Worm (Caenorhabditis elegans) whole organism, early embryonic: ENCODE data around the gene T03F6.6.

Source experiments
- B0310.2 ChIP-seq: sonication (generic microtip); optimal IDR thresholded peaks from 2 replicates; lab custom pipeline; 2016; ENCODE audit warnings: mild to moderate bottlenecking, missing genetic modification characterization, missing compliant biosample characterization
- F13C5.2 ChIP-seq: sonication (generic microtip); optimal IDR thresholded peaks from 2 replicates; lab custom pipeline; 2017; ENCODE audit warnings: mild to moderate bottlenecking, missing genetic modification characterization, inconsistent platforms, missing compliant biosample characterization
- aly-1 ChIP-seq: sonication (generic microtip); optimal IDR thresholded peaks from 2 replicates; lab custom pipeline; 2016; ENCODE audit warnings: missing genetic modification characterization, missing compliant biosample characterization
- ama-1 ChIP-seq: fragments of 150-350 bp; optimal IDR thresholded peaks from 2 replicates; lab custom pipeline; 2014
- ceh-13 ChIP-seq: fragments of 200-800 bp; sonication (Bioruptor generic); optimal IDR thresholded peaks from 2 replicates; lab custom pipeline; 2018; ENCODE audit warnings: mild to moderate bottlenecking, missing genetic modification characterization, missing compliant biosample characterization
- ceh-36 ChIP-seq: sonication (generic microtip); optimal IDR thresholded peaks from 2 replicates; lab custom pipeline; 2016; ENCODE audit warnings: missing genetic modification characterization, inconsistent platforms, missing compliant biosample characterization
- ets-7 ChIP-seq: sonication (generic microtip); optimal IDR thresholded peaks from 2 replicates; lab custom pipeline; 2016; ENCODE audit warnings: missing genotype, missing genetic modification characterization, missing compliant biosample characterization
- flt-1 ChIP-seq: fragments of 200-800 bp; sonication (Bioruptor generic); IDR thresholded peaks from 2 replicates; pipeline ENCODE4 v1.3.6; 2022; ENCODE audit warnings: missing genetic modification characterization, missing compliant biosample characterization
- hmbx-1 ChIP-seq: sonication (generic microtip); optimal IDR thresholded peaks from 2 replicates; lab custom pipeline; 2016; ENCODE audit warnings: mild to moderate bottlenecking, missing genetic modification characterization, missing compliant biosample characterization
- hmg-4 ChIP-seq: fragments of 200-800 bp; sonication (Bioruptor generic); optimal IDR thresholded peaks from 2 replicates; lab custom pipeline; 2018; ENCODE audit warnings: mild to moderate bottlenecking, missing genetic modification characterization, missing compliant biosample characterization
- hnd-1 ChIP-seq: sonication (generic microtip); optimal IDR thresholded peaks from 2 replicates; lab custom pipeline; 2016; ENCODE audit warnings: missing genetic modification characterization, missing compliant biosample characterization
- pes-1 ChIP-seq: fragments of 200-800 bp; sonication (Bioruptor generic); IDR thresholded peaks from 2 replicates; pipeline ENCODE4 v1.3.6; 2022; ENCODE audit warnings: missing genetic modification reagents, missing genetic modification characterization, missing compliant biosample characterization
- scrt-1 ChIP-seq: fragments of 200-800 bp; sonication (Bioruptor generic); IDR thresholded peaks from 2 replicates; pipeline ENCODE4 v1.3.6; 2022; ENCODE audit warnings: missing genetic modification characterization, missing compliant biosample characterization
- sea-1 ChIP-seq: fragments of 200-800 bp; sonication (Bioruptor generic); conservative IDR thresholded peaks from 2 replicates; pipeline ENCODE4 v1.3.6; 2022; ENCODE audit warnings: missing genetic modification characterization, missing compliant biosample characterization
- tbx-11 ChIP-seq: fragments of 200-800 bp; sonication (Bioruptor generic); IDR thresholded peaks from 2 replicates; pipeline ENCODE4 v1.3.6; 2022; ENCODE audit warnings: missing genetic modification characterization, missing compliant biosample characterization
- tbx-37 ChIP-seq: fragments of 200-800 bp; sonication (Bioruptor generic); conservative IDR thresholded peaks from 2 replicates; pipeline ENCODE4 v1.3.6; 2022; ENCODE audit warnings: missing genetic modification reagents, missing genetic modification characterization, missing compliant biosample characterization
- tra-4 ChIP-seq: sonication (generic microtip); optimal IDR thresholded peaks from 2 replicates; lab custom pipeline; 2017; ENCODE audit warnings: missing genetic modification characterization, missing compliant biosample characterization

T03F6.6 gene

DNA sequence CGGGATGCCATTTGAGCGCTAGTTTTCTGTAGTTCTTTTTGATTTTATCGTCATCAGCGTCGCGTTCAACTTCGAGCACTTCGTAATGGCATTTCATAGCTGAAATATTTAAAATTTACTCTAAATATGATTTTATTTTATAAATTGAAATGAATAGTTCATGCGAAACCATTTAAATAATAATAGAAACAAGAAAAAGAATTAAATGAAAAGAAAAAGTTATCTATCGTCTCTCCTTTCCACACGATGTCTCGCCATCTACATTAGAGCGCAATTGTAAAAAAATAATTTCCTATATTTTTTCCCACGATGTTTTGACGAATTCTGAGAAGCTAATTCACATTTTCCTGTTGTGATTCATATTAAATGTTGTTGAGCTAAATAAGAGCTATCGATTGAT lies 13.1 kb upstream of the T03F6.6 start, which contains the start of gene dnj-17:
dnj-17 (minus strand) TSS at position 101 of the 400 bp plus-strand sequence.
- TF ChIP-seq hmbx-1 = no peak

DNA sequence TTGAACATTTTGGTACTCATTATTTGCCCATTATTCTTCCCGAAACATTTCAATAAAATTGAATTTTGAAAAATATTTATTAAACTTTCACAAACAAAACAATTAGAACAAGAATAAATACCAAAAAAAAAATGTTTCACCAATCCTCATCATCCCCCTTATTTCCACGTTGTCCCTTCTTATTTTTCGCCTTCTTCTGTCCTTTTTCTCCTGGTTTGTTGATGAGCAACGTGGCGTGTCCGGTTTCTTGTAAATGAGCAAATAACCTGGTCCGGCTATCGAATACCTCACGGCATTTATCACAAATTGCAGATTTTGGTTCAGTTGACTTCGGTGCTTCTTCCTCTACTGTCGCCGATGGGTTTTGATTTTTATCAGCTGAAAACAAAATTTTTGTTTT lies 10.7 kb upstream of the T03F6.6 start:
- TF ChIP-seq tbx-11 (GFP tag; lab: Robert Waterston, UW) (no peak), B0310.2 (tag; lab: Kevin White, UChicago) (no peak), ama-1 (lab: Kevin White, UChicago) (no peak), ceh-13 (GFP tag; lab: Kevin White, UChicago) (no peak), aly-1 (tag; lab: Kevin White, UChicago) (no peak), ceh-36 (tag; lab: Kevin White, UChicago) (no peak), hnd-1 (tag; lab: Kevin White, UChicago) (no peak), hmg-4 (no peak), flt-1 (GFP tag; lab: Robert Waterston, UW) (no peak), tbx-37 (no peak), F13C5.2 (tag; lab: Kevin White, UChicago) (no peak), scrt-1 (GFP tag; lab: Robert Waterston, UW) (no peak), sea-1 (GFP tag; lab: Robert Waterston, UW) (no peak)

DNA sequence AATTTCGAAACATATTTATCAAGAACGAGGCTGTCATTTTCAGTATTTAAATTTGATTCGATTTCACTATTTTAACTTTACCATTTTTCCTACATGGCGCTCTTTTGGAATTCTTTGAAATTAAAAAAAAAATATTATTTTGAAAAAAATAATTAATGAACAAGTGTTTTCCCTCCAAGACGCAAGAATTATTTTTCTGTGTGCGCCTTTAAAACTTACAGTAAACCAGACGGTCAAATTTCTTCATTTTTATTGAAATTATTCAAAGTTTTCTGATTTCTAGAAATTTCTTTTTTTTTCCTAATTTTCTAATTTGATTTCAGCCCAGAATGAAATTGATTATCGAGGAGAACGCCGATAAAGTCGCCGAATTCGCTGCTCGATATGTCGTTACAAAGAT lies 9.0 kb upstream of the T03F6.6 start, which contains the start of gene T03F6.3:
T03F6.3 (plus strand) TSS at position 318 of the 400 bp plus-strand sequence.
- no peak for TF ChIP-seq sea-1 (GFP tag; lab: Robert Waterston, UW)
- no peak for TF ChIP-seq ceh-13 (GFP tag; lab: Kevin White, UChicago)
- TF ChIP-seq ceh-36 (tag; lab: Kevin White, UChicago) = no peak

DNA sequence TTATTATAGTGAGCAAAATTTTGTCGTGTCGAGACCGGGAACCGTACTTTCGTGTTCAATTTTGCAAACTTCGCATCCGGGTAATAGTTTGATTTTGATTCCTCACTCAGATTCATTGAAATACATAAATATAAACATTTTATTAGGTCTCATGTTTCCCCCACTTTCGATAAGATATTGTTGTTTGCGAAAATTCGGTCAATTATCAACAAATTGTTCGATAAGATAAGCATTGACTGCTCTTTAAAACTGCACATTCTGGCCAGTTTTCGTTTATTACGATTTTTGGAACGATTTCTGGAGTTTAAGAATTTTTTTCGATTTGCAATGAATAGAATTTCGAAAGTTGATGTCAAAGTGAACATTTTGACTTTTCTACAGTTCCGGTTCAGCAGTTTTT lies 8.5 kb upstream of the T03F6.6 start:
- no peak for TF ChIP-seq hmg-4
- no peak for TF ChIP-seq hnd-1 (tag; lab: Kevin White, UChicago)
- no peak for TF ChIP-seq hmbx-1
- TF ChIP-seq ceh-36 (tag; lab: Kevin White, UChicago) = no peak

DNA sequence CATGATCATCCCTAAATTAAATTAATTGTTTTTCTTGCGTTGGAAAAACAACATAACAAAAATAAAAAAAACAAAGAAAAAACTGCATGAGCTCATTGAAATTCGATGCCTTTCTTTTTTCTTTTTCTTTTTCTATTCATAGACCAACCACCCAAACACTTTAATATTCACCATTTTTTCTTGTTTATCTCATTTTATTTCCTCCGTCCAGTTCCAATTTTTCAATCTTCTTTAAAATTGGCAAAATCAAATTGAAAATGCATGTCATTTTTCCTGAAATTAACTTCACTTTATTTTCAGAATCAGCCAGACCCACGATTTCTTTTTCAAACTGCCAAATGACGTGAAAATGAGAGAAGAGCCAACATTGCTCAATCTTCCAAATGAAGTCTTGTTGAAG lies 5.8 kb upstream of the T03F6.6 start, which contains the start of gene T03F6.4:
T03F6.4 (plus strand) TSS at position 301 of the 400 bp plus-strand sequence.
- TF ChIP-seq hnd-1 (tag; lab: Kevin White, UChicago) = no peak
- TF ChIP-seq ceh-36 (tag; lab: Kevin White, UChicago) = no peak
- TF ChIP-seq F13C5.2 (tag; lab: Kevin White, UChicago) = no peak
- no peak for TF ChIP-seq scrt-1 (GFP tag; lab: Robert Waterston, UW)
- no peak for TF ChIP-seq ama-1 (lab: Kevin White, UChicago)
- TF ChIP-seq tra-4 (tag; lab: Kevin White, UChicago) = no peak
- TF ChIP-seq flt-1 (GFP tag; lab: Robert Waterston, UW) = no peak
- TF ChIP-seq tbx-11 (GFP tag; lab: Robert Waterston, UW) = no peak
- TF ChIP-seq pes-1 (GFP tag; lab: Robert Waterston, UW) = no peak
- no peak for TF ChIP-seq hmg-4
- no peak for TF ChIP-seq ets-7
- no peak for TF ChIP-seq sea-1 (GFP tag; lab: Robert Waterston, UW)

DNA sequence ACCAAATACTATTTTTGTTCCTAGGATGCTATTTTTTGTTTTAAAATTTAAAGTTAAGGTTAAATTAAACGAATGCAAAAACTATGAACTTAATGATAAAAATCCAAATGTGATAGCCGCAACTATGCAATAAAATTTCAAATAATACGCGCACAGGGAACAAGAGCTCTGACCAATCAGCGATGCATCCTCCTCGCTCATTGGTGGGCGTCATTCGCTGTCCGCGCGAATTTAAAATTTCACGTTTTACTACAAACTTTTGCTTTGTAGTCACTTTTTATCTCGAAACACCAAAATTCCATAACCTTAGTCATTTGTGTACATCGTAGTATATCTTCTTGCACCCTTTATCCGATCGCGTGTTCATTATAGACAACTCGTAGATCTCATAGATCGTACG lies 3.1 kb upstream of the T03F6.6 start:
- TF ChIP-seq aly-1 (tag; lab: Kevin White, UChicago) (no peak), ama-1 (lab: Kevin White, UChicago) (no peak), F13C5.2 (tag; lab: Kevin White, UChicago) (no peak), sea-1 (GFP tag; lab: Robert Waterston, UW) (no peak), hmg-4 (no peak), scrt-1 (GFP tag; lab: Robert Waterston, UW) (no peak), tra-4 (tag; lab: Kevin White, UChicago) (no peak), hmbx-1 (no peak), tbx-11 (GFP tag; lab: Robert Waterston, UW) (no peak), B0310.2 (tag; lab: Kevin White, UChicago) (no peak)

DNA sequence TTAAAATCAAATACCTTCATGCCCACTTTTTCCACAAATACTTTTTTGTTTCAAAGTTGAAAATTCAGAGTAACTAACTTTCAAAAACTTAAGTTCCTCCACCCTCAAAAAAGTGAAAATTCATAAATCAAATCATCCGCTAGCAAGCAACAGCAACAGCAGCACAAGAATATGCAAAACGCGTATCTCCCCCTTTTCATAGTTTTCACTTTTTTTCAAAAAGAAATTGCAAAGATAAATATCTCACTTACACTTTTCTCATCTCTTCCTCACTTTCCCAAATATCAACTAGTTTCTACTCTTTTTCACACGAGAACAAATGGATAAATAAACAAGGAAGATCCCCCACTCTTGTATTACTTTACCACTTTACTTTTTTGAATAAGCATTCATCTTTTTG lies 1.6 kb upstream of the T03F6.6 start:
- TF ChIP-seq scrt-1 (GFP tag; lab: Robert Waterston, UW) (no peak), tra-4 (tag; lab: Kevin White, UChicago) (no peak), B0310.2 (tag; lab: Kevin White, UChicago) (no peak), hnd-1 (tag; lab: Kevin White, UChicago) (no peak), hmg-4 (no peak), ama-1 (lab: Kevin White, UChicago) (no peak), hmbx-1 (no peak), F13C5.2 (tag; lab: Kevin White, UChicago) (no peak), pes-1 (GFP tag; lab: Robert Waterston, UW) (no peak), flt-1 (GFP tag; lab: Robert Waterston, UW) (no peak), aly-1 (tag; lab: Kevin White, UChicago) (no peak), tbx-11 (GFP tag; lab: Robert Waterston, UW) (no peak), tbx-37 (no peak)

DNA sequence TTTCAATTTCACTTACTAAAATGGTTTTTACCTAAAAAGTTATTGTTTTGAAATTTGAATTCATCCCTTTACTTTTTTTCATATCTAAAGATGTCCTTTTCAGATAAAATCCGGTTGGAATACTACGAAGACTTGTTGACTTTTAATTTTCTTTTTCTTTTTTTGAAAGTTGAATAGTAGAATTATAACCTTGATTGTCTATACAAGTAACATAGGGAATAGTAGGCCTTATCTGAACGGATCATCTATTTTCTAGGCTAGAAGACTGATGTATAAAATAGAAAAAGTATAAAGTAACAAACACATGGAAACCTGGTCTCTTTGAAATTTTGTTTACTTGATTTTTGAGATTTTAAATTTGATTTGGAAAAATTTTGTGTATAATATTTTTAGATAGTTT lies 785 bp upstream of the T03F6.6 start:
- TF ChIP-seq pes-1 (GFP tag; lab: Robert Waterston, UW) = no peak
- TF ChIP-seq ceh-36 (tag; lab: Kevin White, UChicago) = no peak
- TF ChIP-seq tra-4 (tag; lab: Kevin White, UChicago) = no peak
- no peak for TF ChIP-seq hnd-1 (tag; lab: Kevin White, UChicago)
- TF ChIP-seq flt-1 (GFP tag; lab: Robert Waterston, UW) = no peak
- no peak for TF ChIP-seq ama-1 (lab: Kevin White, UChicago)
- no peak for TF ChIP-seq ceh-13 (GFP tag; lab: Kevin White, UChicago)
- no peak for TF ChIP-seq tbx-11 (GFP tag; lab: Robert Waterston, UW)
- no peak for TF ChIP-seq aly-1 (tag; lab: Kevin White, UChicago)
- TF ChIP-seq B0310.2 (tag; lab: Kevin White, UChicago) = no peak
